Worm (Caenorhabditis elegans): Measurements from ENCODE around the gene R03D7.2.

DNA sequence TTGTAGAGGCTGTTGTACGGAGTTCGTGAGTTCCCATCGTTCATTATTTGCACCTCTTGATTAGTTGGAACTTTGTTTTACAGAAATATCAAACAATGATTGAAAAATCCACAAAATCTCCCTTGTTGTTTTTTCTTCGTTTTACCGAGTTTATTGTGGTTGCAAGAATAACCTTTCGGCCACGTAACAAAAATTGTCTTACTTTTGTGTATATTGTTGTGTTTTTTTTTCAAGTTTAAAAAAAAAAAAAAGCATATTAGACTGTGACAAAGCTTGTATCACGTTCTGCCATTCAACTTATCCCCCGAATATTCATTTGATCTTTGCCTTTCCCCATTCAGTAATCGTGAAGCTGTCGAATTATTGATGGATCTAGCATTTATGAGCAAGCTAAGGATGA lies 17.8 kb downstream of the R03D7.2 start, which contains the start of gene F44F4.10:
- TF ChIP-seq nhr-11 (tag; optimal IDR thresholded peaks at IDR 0.05) (no peak), egl-27 (tag; optimal IDR thresholded peaks at IDR 0.05) (no peak), arid-1 (GFP tag; conservative IDR thresholded peaks at IDR 0.05) (no peak), lsy-2 (tag; optimal IDR thresholded peaks at IDR 0.05) (no peak)
